Worm (Caenorhabditis elegans) whole organism, L4 larva: ENCODE measurements around the gene W04E12.9.
A peak's percentile ranks its signal among the peaks of the same experiment; 100 is the strongest.

Experiments used
- D1046.2 ChIP-seq: fragments of 200-800 bp; sonication (Bioruptor generic); IDR thresholded peaks from 2 replicates; pipeline ENCODE4 v1.3.6; 2022; ENCODE audit warnings: missing genetic modification characterization, missing compliant biosample characterization
- F44E2.7 ChIP-seq: fragments of 200-800 bp; sonication (Bioruptor generic); IDR thresholded peaks from 2 replicates; pipeline ENCODE4 v2.1.2; 2022; ENCODE audit warnings: missing genetic modification characterization, missing compliant biosample characterization
- Y5F2A.4 ChIP-seq: fragments of 200-800 bp; sonication (Bioruptor generic); optimal IDR thresholded peaks from 2 replicates; lab custom pipeline; 2018; ENCODE audit warnings: mild to moderate bottlenecking, missing genetic modification characterization, missing compliant biosample characterization
- ZK546.5 ChIP-seq, 2 experiments: sonication (generic microtip); optimal IDR thresholded peaks; 2 replicates each; lab custom pipeline; 2017; ENCODE audit warnings: missing biosample characterization in 2 of 2, missing genetic modification characterization in 2 of 2
- aha-1 ChIP-seq: fragments of 150-350 bp; peaks from one replicate; lab custom pipeline; 2014; ENCODE audit warnings: missing biosample characterization, missing genetic modification characterization
- cey-2 ChIP-seq: sonication (generic microtip); optimal IDR thresholded peaks from 3 replicates; lab custom pipeline; 2017; ENCODE audit warnings: missing genetic modification characterization, mild to moderate bottlenecking, missing compliant biosample characterization, antibody characterized with exemption, borderline replicate concordance; ENCODE audit not compliant: insufficient read depth
- gei-8 ChIP-seq: fragments of 200-800 bp; sonication (Bioruptor generic); optimal IDR thresholded peaks from 2 replicates; lab custom pipeline; 2018; ENCODE audit warnings: mild to moderate bottlenecking, missing genetic modification characterization, missing compliant biosample characterization
- jun-1 ChIP-seq: fragments of 150-350 bp; optimal IDR thresholded peaks from 2 replicates; lab custom pipeline; 2014; ENCODE audit warnings: missing biosample characterization, missing genetic modification reagents, missing genetic modification characterization
- lim-7 ChIP-seq: fragments of 200-800 bp; sonication (Bioruptor generic); IDR thresholded peaks from 2 replicates; pipeline ENCODE4 v1.3.6; 2022; ENCODE audit warnings: missing genetic modification characterization, missing compliant biosample characterization
- lin-29 ChIP-seq: fragments of 200-800 bp; sonication (Bioruptor generic); IDR thresholded peaks from 2 replicates; pipeline ENCODE4 v1.3.6; 2022; ENCODE audit warnings: missing genetic modification reagents, missing genetic modification characterization, missing compliant biosample characterization
- mdl-1 ChIP-seq, 2 experiments: fragments of 150-350 bp in 1 of 2; sonication (generic microtip) in 1 of 2; optimal IDR thresholded peaks; 2 replicates each; lab custom pipeline; 2014 to 2017; ENCODE audit warnings: missing biosample characterization in 2 of 2, missing genetic modification characterization in 2 of 2
- mdt-29 ChIP-seq: fragments of 200-800 bp; sonication (Bioruptor generic); IDR thresholded peaks from 2 replicates; pipeline ENCODE4 v1.3.6; 2022; ENCODE audit warnings: missing genetic modification reagents, missing genetic modification characterization, missing compliant biosample characterization
- mes-2 ChIP-seq: sonication (generic microtip); optimal IDR thresholded peaks from 2 replicates; lab custom pipeline; 2016; ENCODE audit warnings: missing genotype, mild to moderate bottlenecking, missing genetic modification characterization, missing compliant biosample characterization; ENCODE audit not compliant: poor library complexity, severe bottlenecking
- nhr-10 ChIP-seq: fragments of 150-350 bp; optimal IDR thresholded peaks from 2 replicates; lab custom pipeline; 2014; ENCODE audit warnings: missing biosample characterization, missing genetic modification characterization
- nhr-28 ChIP-seq: fragments of 150-350 bp; optimal IDR thresholded peaks from 2 replicates; lab custom pipeline; 2014; ENCODE audit warnings: missing biosample characterization, missing genetic modification characterization
- nhr-41 ChIP-seq: fragments of 200-800 bp; sonication (Bioruptor generic); IDR thresholded peaks from 2 replicates; pipeline ENCODE4 v1.3.6; 2022; ENCODE audit warnings: missing genetic modification reagents, missing genetic modification characterization, missing compliant biosample characterization
- nhr-48 ChIP-seq: sonication (generic microtip); optimal IDR thresholded peaks from 2 replicates; lab custom pipeline; 2016; ENCODE audit warnings: mild to moderate bottlenecking, missing genetic modification characterization, missing compliant biosample characterization
- nhr-6 ChIP-seq: fragments of 150-350 bp; optimal IDR thresholded peaks from 2 replicates; lab custom pipeline; 2014; ENCODE audit warnings: missing biosample characterization, missing genetic modification characterization
- pqm-1 ChIP-seq: sonication (generic microtip); optimal IDR thresholded peaks from 2 replicates; lab custom pipeline; 2017; ENCODE audit warnings: missing biosample characterization, missing genetic modification characterization
- set-16 ChIP-seq: fragments of 200-800 bp; sonication (Bioruptor generic); IDR thresholded peaks from 2 replicates; pipeline ENCODE4 v1.3.6; 2022; ENCODE audit warnings: missing genetic modification reagents, missing genetic modification characterization, missing compliant biosample characterization
- snpc-4 ChIP-seq: fragments of 150-350 bp; optimal IDR thresholded peaks from 2 replicates; lab custom pipeline; 2014; ENCODE audit warnings: missing biosample characterization, missing genetic modification characterization
- spr-3 ChIP-seq: fragments of 200-800 bp; sonication (Bioruptor generic); optimal IDR thresholded peaks from 2 replicates; lab custom pipeline; 2018; ENCODE audit warnings: mild to moderate bottlenecking, missing genetic modification characterization, missing compliant biosample characterization
- tra-1 ChIP-seq: fragments of 200-800 bp; sonication (Bioruptor generic); IDR thresholded peaks from 2 replicates; pipeline ENCODE4 v1.3.6; 2022; ENCODE audit warnings: missing genetic modification reagents, missing genetic modification characterization, missing compliant biosample characterization
- unc-39 ChIP-seq: sonication (generic microtip); optimal IDR thresholded peaks from 2 replicates; lab custom pipeline; 2017; ENCODE audit warnings: missing biosample characterization, missing genetic modification characterization
- vab-7 ChIP-seq: fragments of 200-800 bp; sonication (Bioruptor generic); IDR thresholded peaks from 2 replicates; pipeline ENCODE4 v1.3.6; 2022; ENCODE audit warnings: missing genetic modification reagents, missing genetic modification characterization, missing compliant biosample characterization
- zip-11 ChIP-seq: fragments of 200-800 bp; sonication (Bioruptor generic); IDR thresholded peaks from 2 replicates; pipeline ENCODE4 v1.3.6; 2022; ENCODE audit warnings: missing genetic modification characterization, missing compliant biosample characterization

W04E12.9 gene

DNA sequence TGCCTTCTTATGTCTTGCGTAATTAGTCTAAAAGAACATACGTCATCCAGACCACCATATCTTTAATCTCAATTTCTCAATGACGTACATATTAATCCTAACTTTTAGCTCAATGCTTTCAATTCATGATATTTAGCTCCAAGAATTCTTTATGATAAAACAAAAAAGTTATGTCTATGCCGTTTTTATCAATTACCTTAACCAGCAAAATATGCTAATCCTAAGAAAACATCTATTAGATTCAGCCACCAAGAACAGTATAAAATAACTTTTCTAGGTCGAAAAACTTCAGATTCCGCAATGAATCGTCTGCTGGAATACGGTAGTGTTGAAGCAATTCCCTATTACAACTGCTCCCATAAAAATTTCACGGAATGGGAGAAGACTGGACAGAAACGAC is 27.5 kb downstream of the W04E12.9 start, which contains the start of gene srt-45:
Gene srt-45 (plus strand): TSS at position 301 of the 400 bp plus-strand sequence.
- TF ChIP-seq zip-11 (GFP tag; lab: Robert Waterston, UW) = no peak
- TF ChIP-seq gei-8 (GFP tag; lab: Kevin White, UChicago) = no peak
- TF ChIP-seq nhr-48 (tag; lab: Kevin White, UChicago) = no peak
- no peak for TF ChIP-seq nhr-41 (GFP tag; lab: Robert Waterston, UW)
- no peak for TF ChIP-seq mdt-29 (GFP tag; lab: Robert Waterston, UW)
- TF ChIP-seq vab-7 (GFP tag; lab: Robert Waterston, UW) = no peak

ce11 chrV:19788360-19788759 is 32.0 kb downstream of the W04E12.9 start, which contains the start of gene clec-258:
Gene clec-258 (plus strand): TSS chrV:19788440.
- peak; percentile 94 for TF ChIP-seq nhr-28
- peak; percentile 77 for TF ChIP-seq pqm-1 (tag; lab: Kevin White, UChicago)
- no peak for TF ChIP-seq unc-39 (tag; lab: Kevin White, UChicago)
- no peak for TF ChIP-seq Y5F2A.4 (GFP tag; lab: Kevin White, UChicago)
- TF ChIP-seq mdl-1 (tag; optimal IDR thresholded peaks at IDR 0.05; lab: Kevin White, UChicago) = no peak
- no peak for TF ChIP-seq lim-7 (GFP tag; lab: Robert Waterston, UW)
- TF ChIP-seq nhr-6 = no peak

DNA sequence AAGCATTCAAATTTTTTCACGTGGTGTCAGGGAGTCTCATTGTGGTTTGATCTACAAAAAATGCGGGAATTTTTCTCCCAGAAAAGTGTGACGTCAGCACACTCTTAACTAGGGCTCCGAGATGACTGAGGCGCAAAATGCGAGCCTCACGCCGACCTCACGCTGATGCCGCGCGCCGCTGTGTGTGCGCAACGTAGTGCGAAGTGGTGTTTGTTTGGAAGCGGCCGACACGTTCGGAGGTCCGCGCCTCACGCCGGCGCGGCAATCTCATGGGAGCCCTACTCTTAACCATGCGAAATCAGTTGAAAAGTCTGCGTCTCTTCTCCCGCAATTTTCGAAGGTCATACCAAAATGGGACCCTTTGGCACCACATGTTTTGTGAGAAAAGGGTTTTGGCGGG is 33.9 kb downstream of the W04E12.9 start:
- TF ChIP-seq D1046.2 (GFP tag; lab: Robert Waterston, UW) = no peak
- no peak for TF ChIP-seq spr-3 (GFP tag; lab: Kevin White, UChicago)
- peak; percentile 81 for TF ChIP-seq set-16 (GFP tag; lab: Robert Waterston, UW)
- no peak for TF ChIP-seq ZK546.5 (tag; optimal IDR thresholded peaks at IDR 0.05; lab: Kevin White, UChicago)
- no peak for TF ChIP-seq snpc-4 (tag; lab: Kevin White, UChicago)

DNA sequence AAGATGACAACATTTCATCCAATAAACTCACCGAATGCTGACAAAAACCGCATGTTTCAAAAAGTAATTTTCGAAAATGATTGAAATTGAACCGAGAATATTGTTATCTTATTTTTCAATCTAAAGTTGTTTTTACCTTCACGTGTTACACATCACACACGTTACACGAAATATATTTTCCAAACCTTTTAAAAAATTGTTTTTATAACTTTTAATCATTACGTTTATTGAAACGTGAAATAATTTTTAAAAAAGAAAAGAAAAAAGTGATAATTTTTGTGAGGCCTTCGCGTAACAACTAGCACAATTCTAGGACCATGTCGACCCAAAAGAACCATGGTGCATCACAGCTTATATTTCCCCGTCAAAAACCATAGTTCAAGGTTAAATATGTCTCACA is 38.6 kb downstream of the W04E12.9 start, which contains the start of gene M162.7:
Gene M162.7 (minus strand): TSS at position 101 of the 400 bp plus-strand sequence.
- TF ChIP-seq gei-8 (GFP tag; lab: Kevin White, UChicago) (no peak), nhr-10 (no peak), mes-2 (tag; lab: Kevin White, UChicago) (no peak), lin-29 (GFP tag; lab: Robert Waterston, UW) (no peak), nhr-6 (no peak), ZK546.5 (tag; optimal IDR thresholded peaks at IDR 0.05; lab: Kevin White, UChicago) (no peak), nhr-48 (tag; lab: Kevin White, UChicago) (no peak), cey-2 (tag; lab: Kevin White, UChicago) (no peak), F44E2.7 (GFP tag; lab: Robert Waterston, UW) (no peak), tra-1 (GFP tag; lab: Robert Waterston, UW) (no peak)

DNA sequence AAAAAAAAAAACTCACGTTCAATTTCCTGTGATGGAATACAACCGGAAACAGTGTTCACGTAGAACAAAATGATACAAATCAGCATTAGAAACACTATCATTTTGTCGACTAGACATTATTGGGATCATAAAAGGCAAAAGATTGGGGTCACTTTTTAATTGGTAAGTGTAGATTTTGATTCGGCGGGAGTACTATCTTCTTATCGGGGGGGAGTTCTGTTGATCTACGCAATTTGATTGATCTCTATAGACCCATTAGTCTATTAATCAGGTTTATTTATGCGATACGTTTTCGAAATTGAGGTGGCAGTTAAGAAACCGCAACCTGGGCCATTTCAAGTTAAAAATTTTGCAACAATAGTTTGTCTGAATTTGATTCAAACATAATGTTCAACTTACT is 44.7 kb downstream of the W04E12.9 start, which contains the start of gene Y116F11B.2:
Gene Y116F11B.2 (minus strand): TSS at position 101 of the 400 bp plus-strand sequence.
- TF ChIP-seq aha-1 (tag; lab: Kevin White, UChicago) (peak; percentile 27), jun-1 (tag; lab: Kevin White, UChicago) (no peak)

DNA sequence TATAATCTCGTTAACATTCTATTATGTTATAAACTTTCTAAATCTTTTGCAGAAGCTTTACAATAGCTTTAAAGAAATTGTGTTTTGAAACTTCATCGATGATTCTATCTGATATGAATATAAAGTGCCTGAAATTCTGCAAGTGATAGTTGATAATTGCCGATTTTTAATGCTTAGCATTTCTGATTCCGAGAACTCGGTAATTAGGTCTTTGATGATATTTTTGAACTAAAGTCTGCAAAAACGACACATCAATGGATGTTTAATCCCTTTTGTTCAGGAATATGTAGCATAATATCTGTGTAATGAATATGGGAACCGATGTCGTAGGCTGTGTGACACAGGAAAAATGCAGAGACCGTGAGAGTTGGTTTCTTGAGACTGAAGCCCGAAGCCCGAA is 46.4 kb downstream of the W04E12.9 start:
- no peak for TF ChIP-seq mdt-29 (GFP tag; lab: Robert Waterston, UW)
- TF ChIP-seq, all 104 proteins: peak for 0

ce11 chrV:19805548-19805947 is 49.2 kb downstream of the W04E12.9 start:
- TF ChIP-seq spr-3 (GFP tag; lab: Kevin White, UChicago) (no peak), aha-1 (tag; lab: Kevin White, UChicago) (peak; percentile 82)
